Worm (Caenorhabditis elegans) whole organism, early embryonic: ENCODE data around the gene grl-27.

Experiments used
- B0310.2 ChIP-seq: sonication (generic microtip); optimal IDR thresholded peaks from 2 replicates; lab custom pipeline; 2016; ENCODE audit warnings: mild to moderate bottlenecking, missing genetic modification characterization, missing compliant biosample characterization
- F13C5.2 ChIP-seq: sonication (generic microtip); optimal IDR thresholded peaks from 2 replicates; lab custom pipeline; 2017; ENCODE audit warnings: mild to moderate bottlenecking, missing genetic modification characterization, inconsistent platforms, missing compliant biosample characterization
- aly-1 ChIP-seq: sonication (generic microtip); optimal IDR thresholded peaks from 2 replicates; lab custom pipeline; 2016; ENCODE audit warnings: missing genetic modification characterization, missing compliant biosample characterization
- ama-1 ChIP-seq: fragments of 150-350 bp; optimal IDR thresholded peaks from 2 replicates; lab custom pipeline; 2014
- ceh-13 ChIP-seq: fragments of 200-800 bp; sonication (Bioruptor generic); optimal IDR thresholded peaks from 2 replicates; lab custom pipeline; 2018; ENCODE audit warnings: mild to moderate bottlenecking, missing genetic modification characterization, missing compliant biosample characterization
- ceh-36 ChIP-seq: sonication (generic microtip); optimal IDR thresholded peaks from 2 replicates; lab custom pipeline; 2016; ENCODE audit warnings: missing genetic modification characterization, inconsistent platforms, missing compliant biosample characterization
- ets-7 ChIP-seq: sonication (generic microtip); optimal IDR thresholded peaks from 2 replicates; lab custom pipeline; 2016; ENCODE audit warnings: missing genotype, missing genetic modification characterization, missing compliant biosample characterization
- flt-1 ChIP-seq: fragments of 200-800 bp; sonication (Bioruptor generic); IDR thresholded peaks from 2 replicates; pipeline ENCODE4 v1.3.6; 2022; ENCODE audit warnings: missing genetic modification characterization, missing compliant biosample characterization
- hmbx-1 ChIP-seq: sonication (generic microtip); optimal IDR thresholded peaks from 2 replicates; lab custom pipeline; 2016; ENCODE audit warnings: mild to moderate bottlenecking, missing genetic modification characterization, missing compliant biosample characterization
- hmg-4 ChIP-seq: fragments of 200-800 bp; sonication (Bioruptor generic); optimal IDR thresholded peaks from 2 replicates; lab custom pipeline; 2018; ENCODE audit warnings: mild to moderate bottlenecking, missing genetic modification characterization, missing compliant biosample characterization
- hnd-1 ChIP-seq: sonication (generic microtip); optimal IDR thresholded peaks from 2 replicates; lab custom pipeline; 2016; ENCODE audit warnings: missing genetic modification characterization, missing compliant biosample characterization
- pes-1 ChIP-seq: fragments of 200-800 bp; sonication (Bioruptor generic); IDR thresholded peaks from 2 replicates; pipeline ENCODE4 v1.3.6; 2022; ENCODE audit warnings: missing genetic modification reagents, missing genetic modification characterization, missing compliant biosample characterization
- scrt-1 ChIP-seq: fragments of 200-800 bp; sonication (Bioruptor generic); IDR thresholded peaks from 2 replicates; pipeline ENCODE4 v1.3.6; 2022; ENCODE audit warnings: missing genetic modification characterization, missing compliant biosample characterization
- sea-1 ChIP-seq: fragments of 200-800 bp; sonication (Bioruptor generic); conservative IDR thresholded peaks from 2 replicates; pipeline ENCODE4 v1.3.6; 2022; ENCODE audit warnings: missing genetic modification characterization, missing compliant biosample characterization
- tbx-11 ChIP-seq: fragments of 200-800 bp; sonication (Bioruptor generic); IDR thresholded peaks from 2 replicates; pipeline ENCODE4 v1.3.6; 2022; ENCODE audit warnings: missing genetic modification characterization, missing compliant biosample characterization
- tbx-37 ChIP-seq: fragments of 200-800 bp; sonication (Bioruptor generic); conservative IDR thresholded peaks from 2 replicates; pipeline ENCODE4 v1.3.6; 2022; ENCODE audit warnings: missing genetic modification reagents, missing genetic modification characterization, missing compliant biosample characterization
- tra-4 ChIP-seq: sonication (generic microtip); optimal IDR thresholded peaks from 2 replicates; lab custom pipeline; 2017; ENCODE audit warnings: missing genetic modification characterization, missing compliant biosample characterization

The grl-27 gene

ce11 chrV:3554869-3555268 is 20.8 kb downstream of the grl-27 start, which contains the start of gene grl-29:
TSS of gene grl-29 (minus strand) at chrV:3555236.
- TF ChIP-seq tra-4 (tag; lab: Kevin White, UChicago) = no peak
- no peak for TF ChIP-seq ceh-13 (GFP tag; lab: Kevin White, UChicago)
- TF ChIP-seq ets-7 = no peak

- TF ChIP-seq sea-1 (GFP tag; lab: Robert Waterston, UW) = no peak
- no peak for TF ChIP-seq ceh-36
Observed at ce11 chrV:3552740-3553469, 22.8 kb downstream of the grl-27 start, which contains the start of gene T24A6.20. TSS of gene T24A6.20 (plus strand) at chrV:3553134.

- TF ChIP-seq pes-1 (GFP tag; lab: Robert Waterston, UW) (no peak), ceh-36 (no peak), ama-1 (lab: Kevin White, UChicago) (no peak), tra-4 (tag; lab: Kevin White, UChicago) (no peak), tbx-11 (GFP tag; lab: Robert Waterston, UW) (no peak), aly-1 (tag; lab: Kevin White, UChicago) (no peak), hmg-4 (GFP tag; lab: Kevin White, UChicago) (no peak), B0310.2 (no peak), hnd-1 (tag; lab: Kevin White, UChicago) (no peak), flt-1 (no peak), ets-7 (no peak)
Observed at ce11 chrV:3551765-3552164, 23.9 kb downstream of the grl-27 start, which contains the start of gene grl-28. TSS of gene grl-28 (minus strand) at chrV:3551865.

ce11 chrV:3549553-3549952 is 26.1 kb downstream of the grl-27 start, which contains the start of gene sri-21:
TSS of gene sri-21 (plus strand) at chrV:3549853.
- no peak for TF ChIP-seq hmbx-1 (tag; lab: Kevin White, UChicago)
- no peak for TF ChIP-seq hmg-4 (GFP tag; lab: Kevin White, UChicago)
- TF ChIP-seq F13C5.2 (tag; lab: Kevin White, UChicago) = no peak
- no peak for TF ChIP-seq tbx-37
- TF ChIP-seq ets-7 = no peak
- no peak for TF ChIP-seq ceh-36
- TF ChIP-seq sea-1 (GFP tag; lab: Robert Waterston, UW) = no peak
- TF ChIP-seq ceh-13 (GFP tag; lab: Kevin White, UChicago) = no peak

- TF ChIP-seq aly-1 (tag; lab: Kevin White, UChicago) (no peak), ceh-13 (GFP tag; lab: Kevin White, UChicago) (no peak), F13C5.2 (tag; lab: Kevin White, UChicago) (no peak), ama-1 (lab: Kevin White, UChicago) (no peak), tbx-11 (GFP tag; lab: Robert Waterston, UW) (no peak), flt-1 (no peak), B0310.2 (no peak), ets-7 (no peak), tra-4 (tag; lab: Kevin White, UChicago) (no peak), hmg-4 (GFP tag; lab: Kevin White, UChicago) (no peak), hmbx-1 (tag; lab: Kevin White, UChicago) (no peak), ceh-36 (no peak), hnd-1 (tag; lab: Kevin White, UChicago) (no peak), pes-1 (GFP tag; lab: Robert Waterston, UW) (no peak), tbx-37 (no peak)
Observed at ce11 chrV:3548798-3549197, 26.9 kb downstream of the grl-27 start, which contains the start of gene srw-130. TSS of gene srw-130 (minus strand) at chrV:3548898.

- TF ChIP-seq ceh-13 (GFP tag; lab: Kevin White, UChicago) (no peak), tbx-37 (no peak), B0310.2 (no peak), tra-4 (tag; lab: Kevin White, UChicago) (no peak), ceh-36 (no peak), flt-1 (no peak), sea-1 (GFP tag; lab: Robert Waterston, UW) (no peak), hmg-4 (GFP tag; lab: Kevin White, UChicago) (no peak), ama-1 (lab: Kevin White, UChicago) (no peak), hnd-1 (tag; lab: Kevin White, UChicago) (no peak), aly-1 (tag; lab: Kevin White, UChicago) (no peak), pes-1 (GFP tag; lab: Robert Waterston, UW) (no peak), tbx-11 (GFP tag; lab: Robert Waterston, UW) (no peak)
Observed at ce11 chrV:3546517-3546916, 29.1 kb downstream of the grl-27 start, which contains the start of gene srbc-68. TSS of gene srbc-68 (minus strand) at chrV:3546617.

- TF ChIP-seq aly-1 (tag; lab: Kevin White, UChicago) (no peak), ceh-36 (no peak), tbx-11 (GFP tag; lab: Robert Waterston, UW) (no peak), pes-1 (GFP tag; lab: Robert Waterston, UW) (no peak), ets-7 (no peak), tbx-37 (no peak), tra-4 (tag; lab: Kevin White, UChicago) (no peak), ama-1 (lab: Kevin White, UChicago) (no peak), B0310.2 (no peak), sea-1 (GFP tag; lab: Robert Waterston, UW) (no peak), scrt-1 (GFP tag; lab: Robert Waterston, UW) (no peak), ceh-13 (GFP tag; lab: Kevin White, UChicago) (no peak), hmg-4 (GFP tag; lab: Kevin White, UChicago) (no peak), flt-1 (no peak), hmbx-1 (tag; lab: Kevin White, UChicago) (no peak), hnd-1 (tag; lab: Kevin White, UChicago) (no peak), F13C5.2 (tag; lab: Kevin White, UChicago) (no peak)
Observed at ce11 chrV:3543344-3543743, 32.3 kb downstream of the grl-27 start, which contains the start of gene nhr-222. TSS of gene nhr-222 (minus strand) at chrV:3543444.
